Worm (Caenorhabditis elegans): Measurements from ENCODE around the gene hot-6.

hot-6 gene

ce11 chrV:11040020-11040419, 17.3 kb upstream of the hot-6 start, which contains the start of gene C45B11.9:
C45B11.9 (plus strand) TSS chrV:11040320.
- TF ChIP-seq spr-3 (GFP tag; optimal IDR thresholded peaks at IDR 0.05) (no peak), mes-2 (tag; optimal IDR thresholded peaks at IDR 0.05; ENCODE audit: poor library complexity, severe bottlenecking) (no peak), dmd-8 (GFP tag; IDR thresholded peaks at IDR 0.05) (no peak), nhr-237 (tag; optimal IDR thresholded peaks at IDR 0.05) (no peak), hlh-30 (tag; optimal IDR thresholded peaks at IDR 0.05; ENCODE audit: insufficient read depth) (no peak), F37D6.2 (tag; optimal IDR thresholded peaks at IDR 0.05) (no peak), daf-12 (tag; optimal IDR thresholded peaks at IDR 0.05) (no peak), F44E2.7 (GFP tag; IDR thresholded peaks at IDR 0.05) (no peak), arid-1 (GFP tag; conservative IDR thresholded peaks at IDR 0.05) (no peak), ctbp-1 (GFP tag; IDR thresholded peaks at IDR 0.05) (no peak), unc-39 (tag; optimal IDR thresholded peaks at IDR 0.05) (no peak), ces-1 (GFP tag; optimal IDR thresholded peaks at IDR 0.05) (no peak), zfp-3 (GFP tag; conservative IDR thresholded peaks at IDR 0.05) (no peak), mep-1 (tag; optimal IDR thresholded peaks at IDR 0.05) (no peak), ceh-20 (GFP tag; IDR thresholded peaks at IDR 0.05) (no peak), ceh-62 (tag; optimal IDR thresholded peaks at IDR 0.05) (no peak), rbr-2 (tag; optimal IDR thresholded peaks at IDR 0.05) (no peak), unc-130 (GFP tag; optimal IDR thresholded peaks at IDR 0.05) (no peak), nhr-102 (tag; optimal IDR thresholded peaks at IDR 0.05) (no peak), ZK546.5 (tag; optimal IDR thresholded peaks at IDR 0.05) (no peak)

ce11 chrV:11039379-11039954, 16.7 kb upstream of the hot-6 start, which contains the start of gene pak-2:
pak-2 (minus strand) TSS chrV:11039429.
- peak; percentile 89 for TF ChIP-seq mes-2 (tag; optimal IDR thresholded peaks at IDR 0.05; ENCODE audit: poor library complexity, severe bottlenecking)
- peak; percentile 62; the same call in 1 of the 2 replicates for TF ChIP-seq ZK337.2 (GFP tag; IDR thresholded peaks at IDR 0.05)
- TF ChIP-seq Y5F2A.4 (GFP tag; optimal IDR thresholded peaks at IDR 0.05), result no peak
- TF ChIP-seq nhr-10 (tag; optimal IDR thresholded peaks at IDR 0.05), result no peak
- TF ChIP-seq php-3 (GFP tag; IDR thresholded peaks at IDR 0.05), result no peak
- 0 out of 2 replicates have a peak, but pooled peaks have one; percentile 49 for TF ChIP-seq dmd-9 (GFP tag; IDR thresholded peaks at IDR 0.05)
- peak; percentile 91 for TF ChIP-seq unc-130 (GFP tag; optimal IDR thresholded peaks at IDR 0.05)
- peak; percentile 65 for TF ChIP-seq dpl-1 (GFP tag; optimal IDR thresholded peaks at IDR 0.05)
- peak; percentile 82 for TF ChIP-seq T20F7.1 (GFP tag; optimal IDR thresholded peaks at IDR 0.05)
- peak; percentile 10 for TF ChIP-seq nhr-6 (tag; optimal IDR thresholded peaks at IDR 0.05)
- peak; percentile 90 for TF ChIP-seq fkh-10 (GFP tag; optimal IDR thresholded peaks at IDR 0.05)
- peak; percentile 46 for TF ChIP-seq F37D6.2 (tag; optimal IDR thresholded peaks at IDR 0.05)
- TF ChIP-seq lin-38 (GFP tag; IDR thresholded peaks at IDR 0.05), result peak; percentile 95
- TF ChIP-seq aly-2 (tag; optimal IDR thresholded peaks at IDR 0.05), result no peak
- TF ChIP-seq dmd-6 (GFP tag; IDR thresholded peaks at IDR 0.05), result peak; percentile 35; the same call in 1 of the 2 replicates
- TF ChIP-seq mdl-1 (tag; optimal IDR thresholded peaks at IDR 0.05), result peak in 1 of 2 experiments; percentile 58
- TF ChIP-seq duxl-1 (tag; optimal IDR thresholded peaks at IDR 0.05; ENCODE audit: poor library complexity), result peak; percentile 28
- peak; percentile 83 for TF ChIP-seq nhr-77 (tag; optimal IDR thresholded peaks at IDR 0.05)
- 0 out of 2 replicates have a peak, but pooled peaks have one; percentile 45 for TF ChIP-seq Y48G9A.11 (GFP tag; IDR thresholded peaks at IDR 0.05)
- 0 out of 2 replicates have a peak, but pooled peaks have one; percentile 44 for TF ChIP-seq daf-19 (GFP tag; conservative IDR thresholded peaks at IDR 0.05)
- TF ChIP-seq hlh-30 (tag; optimal IDR thresholded peaks at IDR 0.05; ENCODE audit: insufficient read depth), result peak; percentile 57
- no peak for TF ChIP-seq ZK546.5 (tag; optimal IDR thresholded peaks at IDR 0.05)
- no peak for TF ChIP-seq daf-16 (GFP tag; optimal IDR thresholded peaks at IDR 0.05)
- TF ChIP-seq daf-16 (tag; optimal IDR thresholded peaks at IDR 0.05), result peak; percentile 39
- peak in 1 of 2 experiments; percentile 52 for TF ChIP-seq unc-62 (GFP tag; optimal IDR thresholded peaks at IDR 0.05 in 1 of 2)
- TF ChIP-seq unc-62 (tag; optimal IDR thresholded peaks at IDR 0.05), result no peak
- TF ChIP-seq ces-1 (GFP tag; optimal IDR thresholded peaks at IDR 0.05), result no peak
- peak; percentile 69 for TF ChIP-seq lin-13 (GFP tag; optimal IDR thresholded peaks at IDR 0.05)
- peak in 1 of 2 experiments; percentile 93 for TF ChIP-seq hif-1 (tag; optimal IDR thresholded peaks at IDR 0.05)
- TF ChIP-seq nhr-25 (tag; optimal IDR thresholded peaks at IDR 0.05; ENCODE audit: borderline replicate concordance, insufficient read depth), result peak; percentile 62
- TF ChIP-seq hmg-1.1 (GFP tag; IDR thresholded peaks at IDR 0.05), result peak; percentile 63
- no peak for TF ChIP-seq F44E2.7 (GFP tag; IDR thresholded peaks at IDR 0.05)
- peak; percentile 38 to 83 for TF ChIP-seq lsy-2 (tag; optimal IDR thresholded peaks at IDR 0.05)
- no peak for TF ChIP-seq egl-43 (GFP tag; IDR thresholded peaks at IDR 0.05)
- TF ChIP-seq mxl-3 (GFP tag; optimal IDR thresholded peaks at IDR 0.05), result peak; percentile 81
